Fruit fly (Drosophila melanogaster) whole organism, embryonic: ENCODE measurements around the gene CG13002.

Experiments used
- Abd-B ChIP-seq: fragments of 200-800 bp; sonication (Bioruptor generic); optimal IDR thresholded peaks from 2 replicates; lab custom pipeline; 2018; ENCODE audit warnings: missing biosample characterization, mild to moderate bottlenecking, missing genetic modification characterization, moderate library complexity
- Ada2b ChIP-seq: fragments of 200-800 bp; sonication (Bioruptor generic); IDR thresholded peaks from 2 replicates; pipeline ENCODE4 v1.3.6; 2022; ENCODE audit warnings: missing biosample characterization, missing genetic modification characterization
- Aef1 ChIP-seq: fragments of 200-800 bp; sonication (Bioruptor generic); IDR thresholded peaks from 3 replicates; pipeline ENCODE4 v1.3.6; 2022; ENCODE audit warnings: missing biosample characterization, missing genetic modification characterization
- Asciz ChIP-seq: fragments of 200-800 bp; sonication (Bioruptor generic); optimal IDR thresholded peaks from 2 replicates; lab custom pipeline; 2017; ENCODE audit warnings: missing biosample characterization, mild to moderate bottlenecking, missing genetic modification characterization, missing genetic modification reagents
- CG10654 ChIP-seq: fragments of 200-800 bp; sonication (Bioruptor generic); optimal IDR thresholded peaks from 2 replicates; lab custom pipeline; 2016; ENCODE audit warnings: missing biosample characterization, missing genetic modification characterization
- CG11504 ChIP-seq: fragments of 200-800 bp; sonication (Bioruptor generic); optimal IDR thresholded peaks from 3 replicates; lab custom pipeline; 2019; ENCODE audit warnings: missing biosample characterization, mild to moderate bottlenecking, missing genetic modification characterization, moderate library complexity
- CG11723 ChIP-seq: fragments of 200-800 bp; sonication (Bioruptor generic); optimal IDR thresholded peaks from 2 replicates; lab custom pipeline; 2017; ENCODE audit warnings: missing biosample characterization, mild to moderate bottlenecking, missing genetic modification characterization
- CG1233 ChIP-seq: fragments of 200-800 bp; sonication (Bioruptor generic); optimal IDR thresholded peaks from 4 replicates; lab custom pipeline; 2018; ENCODE audit warnings: missing biosample characterization, mild to moderate bottlenecking, missing genetic modification characterization
- CG12391 ChIP-seq: fragments of 200-800 bp; sonication (Bioruptor generic); optimal IDR thresholded peaks from 3 replicates; lab custom pipeline; 2018; ENCODE audit warnings: missing biosample characterization, mild to moderate bottlenecking, missing genetic modification characterization, moderate library complexity
- CG15601 ChIP-seq: fragments of 200-800 bp; sonication (Bioruptor generic); optimal IDR thresholded peaks from 3 replicates; lab custom pipeline; 2019; ENCODE audit warnings: missing biosample characterization, mild to moderate bottlenecking, missing genetic modification characterization, moderate library complexity
- CG17359 ChIP-seq: fragments of 200-800 bp; sonication (Bioruptor generic); optimal IDR thresholded peaks from 3 replicates; lab custom pipeline; 2018; ENCODE audit warnings: missing biosample characterization, mild to moderate bottlenecking, missing genetic modification characterization, moderate library complexity
- CG18262 ChIP-seq: fragments of 200-800 bp; optimal IDR thresholded peaks from 3 replicates; lab custom pipeline; 2019; ENCODE audit warnings: missing biosample characterization, mild to moderate bottlenecking, missing genetic modification characterization, moderate library complexity
- CG18599 ChIP-seq: fragments of 200-800 bp; sonication (Bioruptor generic); optimal IDR thresholded peaks from 3 replicates; lab custom pipeline; 2017; ENCODE audit warnings: missing biosample characterization, missing genetic modification characterization, mild to moderate bottlenecking, moderate library complexity, missing genetic modification reagents
- CG18764 ChIP-seq: fragments of 200-800 bp; sonication (Bioruptor generic); optimal IDR thresholded peaks from 3 replicates; lab custom pipeline; 2016; ENCODE audit warnings: missing biosample characterization, missing genetic modification characterization
- CG2712 ChIP-seq: fragments of 200-800 bp; optimal IDR thresholded peaks from 3 replicates; lab custom pipeline; 2019; ENCODE audit warnings: missing biosample characterization, mild to moderate bottlenecking, missing genetic modification characterization, moderate library complexity
- CG31224 ChIP-seq: fragments of 200-800 bp; sonication (Bioruptor generic); IDR thresholded peaks from 2 replicates; pipeline ENCODE4 v1.3.6; 2022; ENCODE audit warnings: missing biosample characterization, missing genetic modification characterization
- CG33213 ChIP-seq: fragments of 200-800 bp; sonication (Bioruptor generic); optimal IDR thresholded peaks from 3 replicates; lab custom pipeline; 2016; ENCODE audit warnings: missing biosample characterization, missing genetic modification characterization
- CG42726 ChIP-seq: fragments of 200-800 bp; sonication (Bioruptor generic); IDR thresholded peaks from 2 replicates; pipeline ENCODE4 v1.3.6; 2022; ENCODE audit warnings: missing biosample characterization, missing genetic modification characterization; ENCODE audit not compliant: partially characterized antibody
- CG4820 ChIP-seq: fragments of 200-800 bp; sonication (Bioruptor generic); optimal IDR thresholded peaks from 3 replicates; lab custom pipeline; 2016; ENCODE audit warnings: missing biosample characterization, missing genetic modification characterization
- CG7963 ChIP-seq: fragments of 200-800 bp; sonication (Bioruptor generic); IDR thresholded peaks from 3 replicates; pipeline ENCODE4 v1.3.6; 2022; ENCODE audit warnings: missing biosample characterization, missing genetic modification characterization; ENCODE audit not compliant: partially characterized antibody
- CG8089 ChIP-seq: fragments of 200-800 bp; sonication (Bioruptor generic); optimal IDR thresholded peaks from 3 replicates; lab custom pipeline; 2016; ENCODE audit warnings: missing biosample characterization, missing genetic modification characterization
- CG8944 ChIP-seq: fragments of 200-800 bp; sonication (Bioruptor generic); optimal IDR thresholded peaks from 3 replicates; lab custom pipeline; 2016; ENCODE audit warnings: missing biosample characterization, missing genetic modification characterization
- CG9437 ChIP-seq: fragments of 200-800 bp; sonication (Bioruptor generic); optimal IDR thresholded peaks from 2 replicates; lab custom pipeline; 2018; ENCODE audit warnings: missing biosample characterization, mild to moderate bottlenecking, missing genetic modification characterization
- CG9609 ChIP-seq: fragments of 200-800 bp; sonication (Bioruptor generic); optimal IDR thresholded peaks from 3 replicates; lab custom pipeline; 2016; ENCODE audit warnings: missing biosample characterization, missing genetic modification characterization
- Dip2 ChIP-seq: fragments of 200-800 bp; sonication (Bioruptor generic); IDR thresholded peaks from 2 replicates; pipeline ENCODE4 v1.3.6; 2022; ENCODE audit warnings: missing biosample characterization, missing genetic modification characterization
- Dref ChIP-seq: fragments of 200-800 bp; sonication (Bioruptor generic); IDR thresholded peaks from 2 replicates; pipeline ENCODE4 v1.3.6; 2022; ENCODE audit warnings: missing biosample characterization, missing genetic modification characterization
- Fer2 ChIP-seq: fragments of 200-800 bp; sonication (Bioruptor generic); optimal IDR thresholded peaks from 2 replicates; lab custom pipeline; 2018; ENCODE audit warnings: missing biosample characterization, mild to moderate bottlenecking, missing genetic modification characterization, moderate library complexity
- HLH3B ChIP-seq: fragments of 200-800 bp; sonication (Bioruptor generic); IDR thresholded peaks from 2 replicates; pipeline ENCODE4 v1.3.6; 2022; ENCODE audit warnings: missing biosample characterization, missing genetic modification characterization
- HLH54F ChIP-seq: fragments of 200-800 bp; sonication (Bioruptor generic); optimal IDR thresholded peaks from 3 replicates; lab custom pipeline; 2016; ENCODE audit warnings: missing biosample characterization, missing genetic modification characterization
- HLHmδ ChIP-seq: fragments of 200-800 bp; sonication (Bioruptor generic); optimal IDR thresholded peaks from 2 replicates; lab custom pipeline; 2018; ENCODE audit warnings: missing biosample characterization, mild to moderate bottlenecking, missing genetic modification characterization, moderate library complexity
- Hmr ChIP-seq: fragments of 200-800 bp; sonication (Bioruptor generic); optimal IDR thresholded peaks from 3 replicates; lab custom pipeline; 2017; ENCODE audit warnings: mild to moderate bottlenecking, missing biosample characterization, missing genetic modification reagents, missing genetic modification characterization
- Lim3 ChIP-seq: fragments of 200-800 bp; sonication (Bioruptor generic); IDR thresholded peaks from 2 replicates; pipeline ENCODE4 v1.3.6; 2022; ENCODE audit warnings: missing biosample characterization, missing genetic modification characterization
- Meics ChIP-seq: fragments of 200-800 bp; sonication (Bioruptor generic); optimal IDR thresholded peaks from 2 replicates; lab custom pipeline; 2017; ENCODE audit warnings: missing biosample characterization, mild to moderate bottlenecking, missing genetic modification characterization
- Pdp1 ChIP-seq, 2 experiments: fragments of 200-800 bp; sonication (Bioruptor generic); optimal IDR thresholded peaks; 3 replicates each; lab custom pipeline; 2016; ENCODE audit warnings: missing biosample characterization in 2 of 2, missing genetic modification characterization in 2 of 2, mild to moderate bottlenecking in 1 of 2, moderate library complexity in 1 of 2
- Sry-δ ChIP-seq: fragments of 200-800 bp; sonication (Bioruptor generic); optimal IDR thresholded peaks from 2 replicates; lab custom pipeline; 2016; ENCODE audit warnings: missing biosample characterization, missing genetic modification characterization
- TFAM ChIP-seq: fragments of 200-800 bp; sonication (Bioruptor generic); optimal IDR thresholded peaks from 2 replicates; lab custom pipeline; 2017; ENCODE audit warnings: missing biosample characterization, missing genetic modification characterization, inconsistent platforms
- ab ChIP-seq: fragments of 200-800 bp; sonication (Bioruptor generic); optimal IDR thresholded peaks from 2 replicates; lab custom pipeline; 2016; ENCODE audit warnings: missing biosample characterization, missing genetic modification characterization
- br ChIP-seq: fragments of >200 bp; optimal IDR thresholded peaks from 2 replicates; lab custom pipeline; 2017
- caup ChIP-seq: fragments of 200-800 bp; sonication (Bioruptor generic); optimal IDR thresholded peaks from 3 replicates; lab custom pipeline; 2017; ENCODE audit warnings: missing biosample characterization, mild to moderate bottlenecking, missing genetic modification characterization, moderate library complexity; ENCODE audit not compliant: severe bottlenecking
- disco-r ChIP-seq: fragments of 200-800 bp; sonication (Bioruptor generic); optimal IDR thresholded peaks from 2 replicates; lab custom pipeline; 2016; ENCODE audit warnings: missing biosample characterization, missing genetic modification characterization
- dm ChIP-seq: fragments of 200-800 bp; sonication (Bioruptor generic); optimal IDR thresholded peaks from 3 replicates; lab custom pipeline; 2016; ENCODE audit warnings: missing biosample characterization, missing genetic modification characterization
- klu ChIP-seq: fragments of 200-800 bp; sonication (Bioruptor generic); IDR thresholded peaks from 2 replicates; pipeline ENCODE4 v1.3.6; 2022; ENCODE audit warnings: missing biosample characterization, missing genetic modification characterization
- mam ChIP-seq: fragments of 200-800 bp; sonication (Bioruptor generic); optimal IDR thresholded peaks from 3 replicates; lab custom pipeline; 2016; ENCODE audit warnings: missing biosample characterization, missing genetic modification characterization
- nmo ChIP-seq: fragments of 200-800 bp; sonication (Bioruptor generic); optimal IDR thresholded peaks from 2 replicates; lab custom pipeline; 2018; ENCODE audit warnings: missing biosample characterization, mild to moderate bottlenecking, missing genetic modification characterization, moderate library complexity
- pita ChIP-seq: fragments of 200-800 bp; sonication (Bioruptor generic); optimal IDR thresholded peaks from 2 replicates; lab custom pipeline; 2017; ENCODE audit warnings: missing biosample characterization, mild to moderate bottlenecking, missing genetic modification characterization
- pzg ChIP-seq: fragments of 200-800 bp; sonication (Bioruptor generic); optimal IDR thresholded peaks from 3 replicates; lab custom pipeline; 2018; ENCODE audit warnings: missing biosample characterization, mild to moderate bottlenecking, missing genetic modification characterization, moderate library complexity
- sr ChIP-seq: fragments of 200-800 bp; sonication (Bioruptor generic); IDR thresholded peaks from 3 replicates; pipeline ENCODE4 v1.3.6; 2022; ENCODE audit warnings: missing biosample characterization, missing genetic modification characterization
- tll ChIP-seq, 2 experiments: fragments of 200-800 bp in 1 of 2; fragments of >200 bp in 1 of 2; sonication (Bioruptor generic) in 1 of 2; optimal IDR thresholded peaks; 2 replicates each; lab custom pipeline; 2017 to 2019; ENCODE audit warnings: missing biosample characterization in 2 of 2, missing genetic modification characterization in 2 of 2, mild to moderate bottlenecking in 1 of 2, moderate library complexity in 1 of 2
- vfl ChIP-seq: fragments of 200-800 bp; sonication (Bioruptor generic); optimal IDR thresholded peaks from 2 replicates; lab custom pipeline; 2016; ENCODE audit warnings: missing biosample characterization, missing genetic modification characterization

CG13002 gene

DNA sequence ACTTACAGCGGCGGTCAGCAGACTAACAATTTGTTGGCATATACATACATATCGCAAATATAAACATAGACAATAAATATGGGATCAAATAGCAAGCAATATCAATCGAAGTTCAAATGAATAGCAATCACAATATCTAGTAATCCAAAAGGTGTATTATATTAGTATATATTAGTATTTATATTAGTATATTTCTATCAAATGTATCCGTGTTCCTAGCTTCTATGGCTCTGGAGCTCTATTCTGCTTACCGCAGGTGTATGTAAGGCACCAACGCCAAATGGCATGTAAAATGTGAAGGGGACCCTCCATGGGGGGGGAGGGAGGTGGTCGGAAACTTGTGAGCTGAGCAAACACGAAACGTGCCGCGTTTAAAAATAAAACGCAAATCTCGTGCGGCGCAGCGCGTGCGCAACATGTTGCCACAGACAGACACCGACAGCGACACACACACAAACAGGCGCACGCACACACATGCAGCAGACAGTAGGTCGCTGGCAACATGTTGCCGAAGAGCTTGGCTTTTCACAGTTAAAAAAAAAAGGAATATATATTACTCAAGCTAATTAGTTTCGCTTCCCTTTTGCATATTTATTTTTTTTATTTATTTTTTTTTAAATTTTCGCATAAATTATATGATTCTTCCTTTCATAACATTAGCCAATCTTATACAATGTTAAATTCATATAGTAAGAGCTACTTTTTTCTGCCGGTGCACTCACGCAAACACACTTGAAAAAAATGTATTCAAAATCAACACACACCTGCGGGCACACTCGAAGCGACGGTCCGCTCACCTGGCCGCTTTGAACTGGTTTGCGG, 41.1 kb downstream of the CG13002 start (continued):
- no peak for TF ChIP-seq vfl
- peak; percentile 46 for TF ChIP-seq CG9437 (GFP tag; lab: Kevin White, UChicago)
- TF ChIP-seq mam (GFP tag; lab: Kevin White, UChicago), result peak; percentile 41
- TF ChIP-seq CG10654 (GFP tag; lab: Kevin White, UChicago), result no peak
- no peak for TF ChIP-seq CG1233 (GFP tag; lab: Kevin White, UChicago)
- TF ChIP-seq CG9609 (GFP tag; lab: Kevin White, UChicago), result no peak
- TF ChIP-seq Lim3 (GFP tag; lab: Robert Waterston, UW), result 0 out of 2 replicates have a peak, but pooled peaks have one; percentile 34
- no peak for TF ChIP-seq ab (GFP tag; lab: Kevin White, UChicago)
- peak; percentile 63 for TF ChIP-seq CG12391 (tag; lab: Kevin White, UChicago)
- peak; percentile 78 for TF ChIP-seq CG17359 (tag; lab: Kevin White, UChicago)
- TF ChIP-seq Dip2 (GFP tag; lab: Robert Waterston, UW), result no peak
- TF ChIP-seq CG8944, result no peak
- peak; percentile 67 for TF ChIP-seq Meics
- TF ChIP-seq CG4820 (GFP tag; lab: Kevin White, UChicago), result peak; percentile 49
- 0 out of 2 replicates have a peak, but pooled peaks have one; percentile 18 for TF ChIP-seq klu
- TF ChIP-seq CG31224, result no peak; the same call in 1 of the 2 replicates
- peak; percentile 61 for TF ChIP-seq Aef1 (GFP tag; lab: Robert Waterston, UW)
- TF ChIP-seq CG2712 (tag; lab: Kevin White, UChicago), result peak; percentile 72
- TF ChIP-seq Abd-B, result peak; percentile 41
- no peak for TF ChIP-seq sr
- TF ChIP-seq Pdp1 (GFP tag; optimal IDR thresholded peaks at IDR 0.05; lab: Kevin White, UChicago), result peak; percentile 25 to 30
- TF ChIP-seq CG33213 (GFP tag; lab: Kevin White, UChicago), result no peak
- TF ChIP-seq Fer2, result peak; percentile 27
- no peak for TF ChIP-seq CG7963 (GFP tag; lab: Robert Waterston, UW)
- no peak for TF ChIP-seq disco-r
- TF ChIP-seq HLH54F (GFP tag; lab: Kevin White, UChicago), result no peak
- no peak for TF ChIP-seq br (lab: Kevin White, UChicago)
- TF ChIP-seq HLH3B (GFP tag; lab: Robert Waterston, UW), result peak; percentile 84
- no peak for TF ChIP-seq CG42726 (GFP tag; lab: Robert Waterston, UW)
- no peak for TF ChIP-seq CG8089 (GFP tag; lab: Kevin White, UChicago)
- TF ChIP-seq dm (GFP tag; lab: Kevin White, UChicago), result no peak
- TF ChIP-seq CG11504 (tag; lab: Kevin White, UChicago), result peak; percentile 100
- no peak for TF ChIP-seq pita (GFP tag; lab: Kevin White, UChicago)
- no peak for TF ChIP-seq TFAM (GFP tag; lab: Kevin White, UChicago)
- no peak for TF ChIP-seq Dref
- peak; percentile 66 for TF ChIP-seq CG18599 (GFP tag; lab: Kevin White, UChicago)
- no peak for TF ChIP-seq pzg (GFP tag; lab: Kevin White, UChicago)
- TF ChIP-seq Ada2b, result peak; percentile 74
- TF ChIP-seq CG18262 (tag; lab: Kevin White, UChicago), result peak; percentile 50
- peak; percentile 46 for TF ChIP-seq CG18764 (GFP tag; lab: Kevin White, UChicago)
- TF ChIP-seq nmo, result peak; percentile 72
- peak; percentile 44 for TF ChIP-seq caup (GFP tag; lab: Kevin White, UChicago)
- TF ChIP-seq tll (GFP tag; optimal IDR thresholded peaks at IDR 0.05; lab: Kevin White, UChicago), result no peak
- TF ChIP-seq CG11723, result no peak
- peak; percentile 51 for TF ChIP-seq Hmr (GFP tag; lab: Kevin White, UChicago)
- TF ChIP-seq HLHmδ (GFP tag; lab: Kevin White, UChicago), result no peak
- peak; percentile 55 for TF ChIP-seq Asciz (GFP tag; lab: Kevin White, UChicago)
- TF ChIP-seq CG15601 (tag; lab: Kevin White, UChicago), result peak; percentile 55
- no peak for TF ChIP-seq Sry-δ (GFP tag; lab: Kevin White, UChicago)
